Worm (Caenorhabditis elegans) whole organism, L3 larva: ENCODE data around the gene ugt-58.

Source experiments
- ama-1 ChIP-seq: fragments of 150-350 bp; optimal IDR thresholded peaks from 2 replicates; lab custom pipeline; 2018
- fos-1 ChIP-seq: fragments of 150-350 bp; optimal IDR thresholded peaks from 2 replicates; lab custom pipeline; 2014; ENCODE audit warnings: missing biosample characterization, missing genetic modification characterization
- lin-15B ChIP-seq: fragments of 150-350 bp; optimal IDR thresholded peaks from 2 replicates; lab custom pipeline; 2014; ENCODE audit warnings: missing biosample characterization, missing genetic modification characterization
- snpc-4 ChIP-seq: fragments of 150-350 bp; optimal IDR thresholded peaks from 2 replicates; lab custom pipeline; 2014; ENCODE audit warnings: missing biosample characterization, missing genetic modification characterization

DNA sequence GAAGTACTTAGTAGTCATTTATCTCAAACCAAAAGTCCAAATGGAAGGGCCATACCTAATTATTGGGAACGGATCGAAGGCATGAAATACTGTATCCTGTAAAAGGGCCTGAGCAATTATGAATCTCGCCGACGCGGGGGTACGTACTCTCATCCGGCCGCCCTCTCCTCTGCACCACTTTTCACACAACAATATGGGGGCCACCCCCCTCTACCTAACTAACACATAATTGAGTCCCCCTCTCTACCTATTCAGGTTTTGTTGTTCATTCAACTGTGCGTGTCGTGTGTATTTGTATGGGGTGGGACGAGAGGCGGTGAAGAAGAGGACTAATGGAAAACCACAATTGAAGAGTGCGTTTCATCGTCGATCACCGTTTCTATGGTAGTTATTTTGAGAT lies 12.2 kb downstream of the ugt-58 start:
- TF ChIP-seq snpc-4 (tag; lab: Kevin White, UChicago) = no peak
- no peak for TF ChIP-seq fos-1
- TF ChIP-seq lin-15B (tag; lab: Kevin White, UChicago) = no peak
- TF ChIP-seq ama-1 (lab: Kevin White, UChicago) = no peak
